Worm (Caenorhabditis elegans) whole organism, dauer: ENCODE measurements around the gene cdh-12.

ENCODE experiments used
- unc-62 ChIP-seq: sonication (generic microtip); optimal IDR thresholded peaks from 2 replicates; lab custom pipeline; 2017; ENCODE audit warnings: missing biosample characterization, missing genetic modification reagents, missing genetic modification characterization

cdh-12 gene

DNA sequence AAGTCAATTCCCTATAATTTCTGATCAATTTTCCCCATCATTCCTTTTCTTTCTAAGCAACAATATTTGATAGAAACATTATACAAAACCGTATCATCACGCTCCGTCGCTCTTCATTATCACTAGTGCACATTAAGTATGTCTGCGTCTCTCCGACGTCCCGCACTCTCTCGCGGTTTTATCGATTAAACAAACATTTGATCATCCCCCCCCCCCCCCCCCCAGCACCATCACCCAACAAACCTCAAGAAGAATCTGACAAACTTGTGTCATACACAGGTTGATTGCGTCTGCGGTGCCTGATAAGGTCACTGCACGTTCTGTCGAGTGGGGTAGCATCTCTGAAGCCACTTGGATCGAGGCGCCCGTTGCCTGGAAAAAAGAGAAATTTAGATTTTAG, 68.2 kb downstream of the cdh-12 start:
- TF ChIP-seq unc-62 (GFP tag; lab: Kevin White, UChicago), result no peak

DNA sequence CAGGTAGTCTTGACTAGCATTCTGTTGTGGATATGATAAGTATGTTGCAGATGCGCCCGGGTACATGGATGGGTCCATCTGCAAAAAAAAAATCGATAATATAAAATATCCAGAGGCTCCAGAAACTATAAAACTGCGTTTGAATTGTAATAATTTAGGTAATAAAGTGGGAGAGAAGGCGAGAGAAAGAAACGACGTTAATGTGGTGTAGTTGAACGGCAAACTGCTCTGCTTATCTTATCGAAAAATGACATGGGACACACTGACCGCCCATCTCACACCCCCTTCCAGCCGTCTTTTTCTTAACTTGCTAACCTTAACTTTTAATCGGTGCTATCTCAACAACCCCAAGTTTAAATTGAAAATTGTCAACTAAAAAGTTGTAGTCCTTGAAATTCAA, 70.2 kb downstream of the cdh-12 start:
- no peak for TF ChIP-seq unc-62 (GFP tag; lab: Kevin White, UChicago)

DNA sequence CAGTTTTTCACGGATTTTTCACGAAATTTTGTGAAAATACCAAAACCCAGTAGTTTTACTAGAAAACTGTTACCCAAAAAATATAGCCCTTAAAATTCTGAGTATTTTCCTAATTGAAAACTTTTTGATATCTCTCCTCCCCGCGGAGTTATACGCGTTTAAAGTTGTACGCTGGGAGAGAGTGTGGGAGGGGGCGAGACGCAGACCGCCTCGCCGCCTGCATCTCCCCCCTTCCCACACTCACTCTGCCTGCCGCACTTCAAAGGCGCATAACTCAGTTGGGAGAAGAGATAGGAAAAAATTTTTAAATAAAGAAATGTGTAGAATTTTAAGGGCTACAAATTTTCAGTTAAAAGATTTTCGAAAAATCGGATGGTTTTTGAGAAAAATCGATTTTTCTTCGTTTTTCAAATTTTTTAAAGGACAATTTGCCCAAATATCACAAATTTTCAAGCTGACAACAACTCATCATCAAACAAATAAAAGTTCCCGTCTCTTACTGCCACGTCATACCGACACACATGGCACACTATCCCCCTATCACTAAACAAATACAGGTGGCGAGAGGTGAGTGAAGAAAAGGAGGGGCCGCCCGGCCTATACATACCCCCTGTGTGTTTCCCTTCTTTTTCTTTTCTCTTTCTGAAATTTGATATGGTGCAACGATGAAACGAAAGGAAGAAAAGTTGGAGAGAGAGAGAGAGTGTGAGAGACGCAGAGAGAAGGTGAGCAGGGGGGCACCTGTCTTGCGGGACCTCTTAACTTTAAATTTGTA, 71.7 kb downstream of the cdh-12 start:
- no peak for TF ChIP-seq unc-62 (GFP tag; lab: Kevin White, UChicago)

DNA sequence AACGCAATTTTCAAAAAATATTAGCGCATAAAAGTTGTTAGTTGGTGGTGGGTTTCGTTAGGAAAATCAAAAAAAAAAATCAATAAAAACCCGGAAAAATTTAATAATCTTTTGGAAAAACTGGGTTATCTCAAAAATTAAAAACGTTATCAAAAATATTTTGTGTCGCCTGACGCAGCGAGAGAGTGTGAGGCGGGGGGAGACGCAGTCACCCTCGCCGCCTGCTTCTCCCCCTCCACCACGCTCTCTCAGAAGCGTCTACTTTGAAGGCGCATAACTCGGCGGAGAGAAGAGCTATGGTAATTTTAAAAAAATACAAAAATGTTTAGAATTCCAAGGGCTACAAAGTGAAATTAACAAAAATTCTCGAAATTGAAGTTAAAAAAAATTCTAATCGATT, 73.3 kb downstream of the cdh-12 start:
- no peak for TF ChIP-seq unc-62 (GFP tag; lab: Kevin White, UChicago)

DNA sequence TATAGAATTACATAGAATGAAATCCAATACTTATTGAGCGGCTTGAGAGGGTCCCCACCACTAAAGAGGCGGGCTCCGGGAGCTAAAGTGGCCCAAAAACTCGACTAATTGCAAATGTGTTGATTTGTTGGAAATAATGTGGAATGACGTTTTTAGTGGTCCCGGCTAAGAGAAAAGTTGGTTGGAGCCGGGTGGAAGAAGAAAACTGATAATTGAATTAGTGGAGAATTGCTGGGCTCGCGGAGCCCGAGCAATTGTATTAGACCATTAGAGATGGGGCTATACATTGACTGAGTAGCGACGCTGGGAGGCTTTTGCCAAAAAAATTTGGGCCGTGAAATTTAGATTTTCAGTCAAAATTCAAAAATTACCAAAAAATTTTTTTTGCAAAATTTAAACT, 73.8 kb downstream of the cdh-12 start:
- no peak for TF ChIP-seq unc-62 (GFP tag; lab: Kevin White, UChicago)

DNA sequence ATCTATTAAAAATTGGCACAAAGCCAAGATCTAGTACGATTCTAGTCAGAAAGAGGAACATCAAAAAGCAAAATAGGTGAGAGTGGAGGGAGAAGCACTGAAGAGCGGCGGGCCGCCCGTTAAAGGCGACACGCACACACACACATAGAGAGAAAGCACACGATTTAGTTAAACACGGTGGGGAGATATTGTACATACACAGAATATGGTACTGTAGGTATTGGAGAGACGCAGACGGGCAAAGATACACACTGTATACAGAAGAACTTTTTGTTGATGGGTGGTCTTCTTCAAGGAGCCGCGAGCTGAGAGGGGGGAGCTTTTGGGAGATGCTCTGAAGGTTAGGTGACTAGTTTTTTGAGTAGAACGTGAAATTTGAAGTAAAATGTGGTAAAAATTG, 74.4 kb downstream of the cdh-12 start:
- no peak for TF ChIP-seq unc-62 (GFP tag; lab: Kevin White, UChicago)

DNA sequence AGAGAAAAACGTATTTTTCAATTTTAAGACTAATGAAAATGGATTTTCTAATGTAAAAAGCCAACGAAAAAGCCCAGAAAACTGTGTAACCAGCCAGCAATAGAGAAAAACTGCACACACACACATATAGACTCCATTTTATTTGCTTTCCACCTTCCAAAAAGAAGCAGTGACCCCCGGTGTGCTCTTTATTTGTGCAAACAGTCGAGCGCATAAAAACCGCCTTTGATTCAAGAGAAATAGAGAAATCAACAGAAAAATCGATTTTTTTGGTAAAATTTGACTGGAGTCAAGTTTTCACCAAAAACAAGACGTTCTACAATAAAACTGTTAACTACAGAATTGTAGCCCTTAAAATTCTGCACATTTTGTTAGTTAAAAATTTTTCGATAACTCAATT, 76.7 kb downstream of the cdh-12 start:
- no peak for TF ChIP-seq unc-62 (GFP tag; lab: Kevin White, UChicago)

DNA sequence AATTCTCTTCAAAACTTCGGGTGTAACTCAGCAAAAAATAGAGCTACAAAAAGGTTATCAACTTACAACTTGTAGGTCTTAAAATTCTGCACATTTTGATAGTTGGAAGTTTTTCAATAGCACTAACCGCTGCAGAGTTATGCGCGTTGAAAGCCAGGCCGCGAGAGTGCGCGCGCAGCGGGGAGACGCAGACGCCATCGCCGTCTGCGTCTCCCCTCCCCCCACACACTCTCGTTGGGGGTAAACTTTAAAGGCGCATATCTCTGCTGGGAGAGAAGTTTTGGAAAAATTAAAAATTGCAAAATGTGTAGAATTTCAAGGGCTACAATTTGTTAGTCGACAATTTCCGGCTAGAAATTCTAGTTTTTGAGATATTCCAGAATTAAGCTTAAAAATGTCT, 77.7 kb downstream of the cdh-12 start:
- TF ChIP-seq unc-62 (GFP tag; lab: Kevin White, UChicago), result no peak

DNA sequence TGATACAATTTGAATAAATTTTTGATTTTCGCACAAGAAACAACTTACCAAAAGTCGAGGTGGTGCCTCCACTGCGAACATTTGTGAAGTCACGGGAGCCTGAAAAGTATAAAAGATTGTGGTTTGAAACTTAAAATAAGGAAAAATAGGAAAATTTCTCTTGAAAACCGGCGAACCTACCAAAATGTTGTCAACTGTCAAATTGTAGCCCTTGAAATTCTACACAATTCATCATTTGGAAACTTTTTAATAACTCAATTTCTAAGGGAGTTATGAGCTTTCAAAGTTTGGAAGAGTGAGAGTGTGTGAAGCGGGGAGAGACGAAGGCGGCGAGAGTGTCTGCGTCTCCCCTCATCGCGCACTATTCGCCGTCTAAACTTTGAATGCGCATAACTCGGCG, 78.3 kb downstream of the cdh-12 start, which contains the start of gene pes-4:
pes-4 (minus strand) TSS at position 101 of the 400 bp plus-strand sequence.
- no peak for TF ChIP-seq unc-62 (GFP tag; lab: Kevin White, UChicago)

DNA sequence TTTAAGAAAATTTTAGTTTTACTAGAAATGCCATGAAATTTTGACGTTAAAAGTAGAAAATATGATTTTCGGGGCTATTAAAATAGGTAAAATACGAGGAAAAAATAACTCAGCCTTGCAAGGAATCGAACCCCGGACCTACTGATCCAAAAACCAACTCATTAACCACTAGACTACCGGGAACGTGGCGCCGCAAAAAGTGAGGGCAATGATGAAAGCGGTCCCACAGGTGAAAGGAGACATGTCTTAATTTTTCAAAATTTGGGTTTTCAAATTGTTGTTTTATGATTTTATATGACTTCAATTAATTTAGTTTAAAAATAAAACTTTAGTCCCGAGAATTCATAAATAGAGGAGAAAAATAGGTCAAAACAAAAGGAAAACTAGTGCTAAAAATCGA, 78.8 kb downstream of the cdh-12 start:
- TF ChIP-seq unc-62 (GFP tag; lab: Kevin White, UChicago), result no peak
